Fruit fly (Drosophila melanogaster): ENCODE data around the gene Ndc80.
A peak's percentile ranks its signal among the peaks of the same experiment; 100 is the strongest.

Gene Ndc80

dm6 chrX:13634254-13634999, 22.6 kb upstream of the Ndc80 start (continued):
- TF ChIP-seq shn (GFP tag; optimal IDR thresholded peaks at IDR 0.05): no peak
- TF ChIP-seq Antp (GFP tag; optimal IDR thresholded peaks at IDR 0.05): peak; percentile 25
- no peak for TF ChIP-seq CG10979 (tag; optimal IDR thresholded peaks at IDR 0.05)
- TF ChIP-seq CG14710 (tag; optimal IDR thresholded peaks at IDR 0.05): no peak
- peak; percentile 18 for TF ChIP-seq ac (GFP tag; optimal IDR thresholded peaks at IDR 0.05)
- no peak for TF ChIP-seq CG8089 (GFP tag; optimal IDR thresholded peaks at IDR 0.05)
- peak; percentile 1 for TF ChIP-seq twi (tag; optimal IDR thresholded peaks at IDR 0.05)
- no peak for TF ChIP-seq Ada2b (GFP tag; IDR thresholded peaks at IDR 0.05)
- peak; percentile 39; the same call in 1 of the 2 replicates for TF ChIP-seq onecut (GFP tag; IDR thresholded peaks at IDR 0.05)
- no peak for TF ChIP-seq CG6175 (GFP tag; IDR thresholded peaks at IDR 0.05)
- TF ChIP-seq CG12744 (GFP tag; optimal IDR thresholded peaks at IDR 0.05): peak; percentile 4
- no peak for TF ChIP-seq chm (GFP tag; IDR thresholded peaks at IDR 0.05)
- TF ChIP-seq CG17568 (GFP tag; optimal IDR thresholded peaks at IDR 0.05): peak; percentile 69
- TF ChIP-seq Kr (GFP tag; optimal IDR thresholded peaks at IDR 0.05): no peak
- no peak for TF ChIP-seq Hr39 (optimal IDR thresholded peaks at IDR 0.05)
- TF ChIP-seq CG15514 (GFP tag; optimal IDR thresholded peaks at IDR 0.05): peak; percentile 55
- TF ChIP-seq maf-S (GFP tag; optimal IDR thresholded peaks at IDR 0.05): peak; percentile 17
- peak; percentile 63 for TF ChIP-seq HHEX (GFP tag; optimal IDR thresholded peaks at IDR 0.05)
- TF ChIP-seq MESR4 (GFP tag; optimal IDR thresholded peaks at IDR 0.05): no peak
- peak; percentile 51 for TF ChIP-seq odd (GFP tag; optimal IDR thresholded peaks at IDR 0.05)
- no peak for TF ChIP-seq yki (optimal IDR thresholded peaks at IDR 0.05)
- TF ChIP-seq pita (GFP tag; optimal IDR thresholded peaks at IDR 0.05): no peak
- TF ChIP-seq Bteb2 (GFP tag; optimal IDR thresholded peaks at IDR 0.05): peak; percentile 19
- TF ChIP-seq CG6791 (GFP tag; IDR thresholded peaks at IDR 0.05; ENCODE audit: partially characterized antibody): no peak
- peak; percentile 33 for TF ChIP-seq CrebB (tag; optimal IDR thresholded peaks at IDR 0.05)
- no peak for TF ChIP-seq CG3407 (GFP tag; optimal IDR thresholded peaks at IDR 0.05)
- TF ChIP-seq CG30403 (GFP tag; optimal IDR thresholded peaks at IDR 0.05): peak; percentile 56
- no peak for TF ChIP-seq CG3995 (GFP tag; optimal IDR thresholded peaks at IDR 0.05)
- peak; percentile 46 for TF ChIP-seq CG32532 (GFP tag; IDR thresholded peaks at IDR 0.05)
- TF ChIP-seq CG12942 (GFP tag; optimal IDR thresholded peaks at IDR 0.05): peak; percentile 20
- no peak; the same call in 1 of the 2 replicates for TF ChIP-seq wdn (GFP tag; IDR thresholded peaks at IDR 0.05)
- peak; percentile 34 for TF ChIP-seq Jarid2 (GFP tag; optimal IDR thresholded peaks at IDR 0.05)
- no peak for TF ChIP-seq CG8281 (tag; optimal IDR thresholded peaks at IDR 0.05)
- TF ChIP-seq lbe (GFP tag; optimal IDR thresholded peaks at IDR 0.05): peak; percentile 7
- peak; percentile 39 for TF ChIP-seq CG12155 (GFP tag; optimal IDR thresholded peaks at IDR 0.05)
- TF ChIP-seq Hr3 (GFP tag; optimal IDR thresholded peaks at IDR 0.05): peak; percentile 18
- no peak for TF ChIP-seq disco-r (GFP tag; optimal IDR thresholded peaks at IDR 0.05)
- TF ChIP-seq Lhr (GFP tag; optimal IDR thresholded peaks at IDR 0.05): no peak
- peak; percentile 35 for TF ChIP-seq CG33213 (GFP tag; optimal IDR thresholded peaks at IDR 0.05)
- peak; percentile 36 for TF ChIP-seq cg (GFP tag; optimal IDR thresholded peaks at IDR 0.05)
- TF ChIP-seq scrt (GFP tag; optimal IDR thresholded peaks at IDR 0.05): peak; percentile 42
- TF ChIP-seq CG8478 (optimal IDR thresholded peaks at IDR 0.05): no peak
- TF ChIP-seq CG43689 (GFP tag; IDR thresholded peaks at IDR 0.05): 0 out of 2 replicates have a peak, but pooled peaks have one; percentile 26
- TF ChIP-seq ato (GFP tag; IDR thresholded peaks at IDR 0.05; ENCODE audit: partially characterized antibody): no peak
- no peak for TF ChIP-seq CG8290 (GFP tag; optimal IDR thresholded peaks at IDR 0.05)
- TF ChIP-seq CG8290 (tag; optimal IDR thresholded peaks at IDR 0.05): peak in 1 of 2 experiments; percentile 30
- TF ChIP-seq crp (GFP tag; optimal IDR thresholded peaks at IDR 0.05): no peak
- no peak for TF ChIP-seq Adf1 (GFP tag; IDR thresholded peaks at IDR 0.05)
- no peak for TF ChIP-seq trem (tag; optimal IDR thresholded peaks at IDR 0.05)
- no peak for TF ChIP-seq CG32767 (GFP tag; IDR thresholded peaks at IDR 0.05)
- TF ChIP-seq C15 (GFP tag; IDR thresholded peaks at IDR 0.05): no peak
